Fruit fly (Drosophila melanogaster): ENCODE data around the gene exex.

exex gene

DNA sequence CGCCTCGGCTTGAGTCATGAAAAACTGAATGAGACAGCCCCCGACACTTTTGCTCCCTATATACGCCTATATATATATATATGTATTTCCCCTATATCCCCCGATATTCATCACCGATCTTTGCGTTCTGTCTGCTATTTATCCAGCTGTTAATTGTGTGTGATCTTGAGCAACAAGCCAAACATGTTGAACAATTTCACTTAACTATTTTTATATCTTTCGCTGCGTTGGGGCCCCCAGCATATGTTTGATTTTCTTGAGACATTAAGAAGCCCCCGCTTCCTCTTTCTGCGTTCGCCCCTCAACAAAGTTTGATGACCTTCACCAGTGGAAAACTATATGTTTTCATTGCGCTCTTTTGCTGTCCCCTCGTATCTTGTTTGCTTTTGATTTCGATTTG, 48.4 kb downstream of the exex start:
- TF ChIP-seq sage (GFP tag; optimal IDR thresholded peaks at IDR 0.05), result no peak
- no peak for TF ChIP-seq h (GFP tag; optimal IDR thresholded peaks at IDR 0.05)
- no peak for TF ChIP-seq dsf (GFP tag; optimal IDR thresholded peaks at IDR 0.05; ENCODE audit: borderline replicate concordance)
- no peak for TF ChIP-seq Mio (GFP tag; optimal IDR thresholded peaks at IDR 0.05)
- TF ChIP-seq fru (GFP tag; optimal IDR thresholded peaks at IDR 0.05), result no peak
- no peak for TF ChIP-seq Hr83 (GFP tag; optimal IDR thresholded peaks at IDR 0.05; ENCODE audit: poor library complexity, severe bottlenecking)
- TF ChIP-seq lola (GFP tag; optimal IDR thresholded peaks at IDR 0.05), result no peak
- TF ChIP-seq OdsH (GFP tag; optimal IDR thresholded peaks at IDR 0.05), result no peak
- TF ChIP-seq brk (GFP tag; optimal IDR thresholded peaks at IDR 0.05), result no peak
- TF ChIP-seq CG9705 (GFP tag; optimal IDR thresholded peaks at IDR 0.05), result no peak
- no peak for TF ChIP-seq jim (GFP tag; optimal IDR thresholded peaks at IDR 0.05)
- no peak for TF ChIP-seq Hnf4 (GFP tag; optimal IDR thresholded peaks at IDR 0.05)
- no peak for TF ChIP-seq Dfd (GFP tag; optimal IDR thresholded peaks at IDR 0.05)
- no peak for TF ChIP-seq tai (GFP tag; optimal IDR thresholded peaks at IDR 0.05)
- no peak for TF ChIP-seq HLH106 (tag; optimal IDR thresholded peaks at IDR 0.05)

DNA sequence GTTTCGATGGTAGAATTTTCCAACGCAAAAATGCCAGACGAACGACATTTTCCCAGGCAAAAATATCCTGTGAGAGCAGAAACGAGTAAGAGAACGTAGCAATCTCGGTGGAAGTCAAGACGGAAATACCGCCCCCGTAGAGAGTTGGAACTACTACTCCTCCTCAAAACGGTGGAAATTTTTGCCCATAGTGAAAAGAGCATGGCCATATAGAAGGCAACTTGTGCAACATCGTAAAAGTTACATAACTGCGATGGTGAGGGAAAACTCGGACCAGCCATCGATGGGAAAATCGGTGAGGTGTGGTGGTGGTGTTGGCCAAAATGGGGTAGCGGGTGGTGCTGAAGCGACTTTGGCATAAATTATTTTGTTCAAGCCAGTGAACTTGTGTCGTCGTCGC, 51.9 kb downstream of the exex start:
- TF ChIP-seq ey (GFP tag; optimal IDR thresholded peaks at IDR 0.05) (no peak), Rel (GFP tag; optimal IDR thresholded peaks at IDR 0.05) (no peak), Rel (tag; optimal IDR thresholded peaks at IDR 0.05) (no peak), Sp1 (GFP tag; optimal IDR thresholded peaks at IDR 0.05) (no peak), Hnf4 (GFP tag; optimal IDR thresholded peaks at IDR 0.05) (no peak), Hr83 (GFP tag; optimal IDR thresholded peaks at IDR 0.05; ENCODE audit: poor library complexity, severe bottlenecking) (no peak), jim (GFP tag; optimal IDR thresholded peaks at IDR 0.05) (no peak), foxo (GFP tag; optimal IDR thresholded peaks at IDR 0.05) (no peak), Abd-B (GFP tag; optimal IDR thresholded peaks at IDR 0.05) (no peak), dsf (GFP tag; optimal IDR thresholded peaks at IDR 0.05; ENCODE audit: borderline replicate concordance) (no peak), rgr (GFP tag; optimal IDR thresholded peaks at IDR 0.05) (no peak), Vsx2 (GFP tag; optimal IDR thresholded peaks at IDR 0.05; ENCODE audit: partially characterized antibody) (no peak), dmrt93B (GFP tag; optimal IDR thresholded peaks at IDR 0.05) (no peak), sage (GFP tag; optimal IDR thresholded peaks at IDR 0.05) (no peak), lola (GFP tag; optimal IDR thresholded peaks at IDR 0.05) (no peak), GATAd (GFP tag; optimal IDR thresholded peaks at IDR 0.05) (no peak), CG9705 (GFP tag; optimal IDR thresholded peaks at IDR 0.05) (no peak)
